Worm (Caenorhabditis elegans) whole organism, L4 larva: ENCODE measurements around the gene ifa-4.

ENCODE experiments used
- R02D3.7 ChIP-seq: fragments of 150-350 bp; sonication (generic microtip); optimal IDR thresholded peaks from 3 replicates; lab custom pipeline; 2014; ENCODE audit warnings: missing biosample characterization, missing genetic modification characterization
- ZK337.2 ChIP-seq: fragments of 200-800 bp; sonication (Bioruptor generic); IDR thresholded peaks from 2 replicates; pipeline ENCODE4 v1.3.6; 2022; ENCODE audit warnings: missing genetic modification reagents, missing genetic modification characterization, missing compliant biosample characterization
- daf-16 ChIP-seq, 3 experiments: sonication (generic microtip); optimal IDR thresholded peaks; 2 replicates each; lab custom pipeline; 2016 to 2017; ENCODE audit warnings: missing genetic modification characterization in 3 of 3, missing genetic modification reagents in 3 of 3, mild to moderate bottlenecking in 2 of 3, missing compliant biosample characterization in 2 of 3, missing biosample characterization in 1 of 3, moderate library complexity in 1 of 3
- daf-19 ChIP-seq: fragments of 200-800 bp; sonication (Bioruptor generic); conservative IDR thresholded peaks from 2 replicates; pipeline ENCODE4 v1.3.6; 2022; ENCODE audit warnings: missing genetic modification characterization, missing compliant biosample characterization
- fos-1 ChIP-seq: fragments of 150-350 bp; optimal IDR thresholded peaks from 2 replicates; lab custom pipeline; 2014; ENCODE audit warnings: missing biosample characterization, missing genetic modification characterization
- lir-3 ChIP-seq: sonication (generic microtip); optimal IDR thresholded peaks from 2 replicates; lab custom pipeline; 2016; ENCODE audit warnings: mild to moderate bottlenecking, missing genetic modification characterization, missing compliant biosample characterization
- mdl-1 ChIP-seq, 2 experiments: fragments of 150-350 bp in 1 of 2; sonication (generic microtip) in 1 of 2; optimal IDR thresholded peaks; 2 replicates each; lab custom pipeline; 2014 to 2017; ENCODE audit warnings: missing biosample characterization in 2 of 2, missing genetic modification characterization in 2 of 2
- spr-3 ChIP-seq: fragments of 200-800 bp; sonication (Bioruptor generic); optimal IDR thresholded peaks from 2 replicates; lab custom pipeline; 2018; ENCODE audit warnings: mild to moderate bottlenecking, missing genetic modification characterization, missing compliant biosample characterization
- unc-62 ChIP-seq, 3 experiments: fragments of 150-350 bp in 1 of 3; sonication (generic microtip); optimal IDR thresholded peaks in 2 of 3; peaks in 1 of 3; 1 replicate in 1 of 3; 2 replicates in 2 of 3; lab custom pipeline; 2014 to 2017; ENCODE audit warnings: missing biosample characterization in 3 of 3, missing genetic modification characterization in 3 of 3, missing genetic modification reagents in 3 of 3, missing genotype in 1 of 3

DNA sequence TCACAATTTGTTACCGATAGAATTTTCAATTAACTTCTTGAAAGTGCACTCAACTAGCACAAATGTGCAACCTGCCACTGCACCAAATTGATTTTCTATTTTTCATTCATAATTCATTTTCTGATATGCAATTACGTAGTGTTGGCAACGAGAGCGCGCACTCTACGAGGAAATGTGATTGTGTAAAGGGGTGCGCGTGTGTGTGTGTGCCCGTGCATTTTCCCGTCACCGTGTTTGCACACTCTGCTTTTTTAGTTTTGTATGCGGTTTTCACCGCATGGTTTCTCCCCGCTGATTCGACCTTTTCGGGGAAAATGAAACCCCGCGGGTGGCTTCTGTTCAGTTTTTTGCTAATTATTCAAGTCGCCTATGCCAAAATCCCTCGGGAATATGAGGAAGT, 25.6 kb downstream of the ifa-4 start, which contains the start of gene T07F12.2:
- TF ChIP-seq ZK337.2, result no peak
- no peak for TF ChIP-seq daf-16 (GFP tag; optimal IDR thresholded peaks at IDR 0.05; lab: Kevin White, UChicago)
- no peak for TF ChIP-seq daf-16 (tag; optimal IDR thresholded peaks at IDR 0.05; lab: Kevin White, UChicago)
- no peak for TF ChIP-seq lir-3 (tag; lab: Kevin White, UChicago)
- TF ChIP-seq unc-62 (GFP tag; optimal IDR thresholded peaks at IDR 0.05 in 1 of 2; lab: Kevin White, UChicago), result no peak
- TF ChIP-seq unc-62 (tag; optimal IDR thresholded peaks at IDR 0.05; lab: Kevin White, UChicago), result no peak
- TF ChIP-seq spr-3 (GFP tag; lab: Kevin White, UChicago), result no peak
- no peak for TF ChIP-seq fos-1 (tag; lab: Kevin White, UChicago)
- no peak for TF ChIP-seq R02D3.7 (tag; lab: Kevin White, UChicago)
- peak in 1 of 2 experiments; percentile 10 for TF ChIP-seq mdl-1 (tag; optimal IDR thresholded peaks at IDR 0.05; lab: Kevin White, UChicago)
- TF ChIP-seq daf-19, result no peak
